Fruit fly (Drosophila melanogaster) whole organism, wandering third instar larva: ENCODE data around the gene PGRP-SB1.

Experiments
- Mio ChIP-seq: sonication (Bioruptor generic); optimal IDR thresholded peaks from 2 replicates; lab custom pipeline; 2016; ENCODE audit warnings: missing biosample characterization, missing genetic modification characterization
- br ChIP-seq: fragments of 200-800 bp; sonication (Bioruptor generic); optimal IDR thresholded peaks from 2 replicates; lab custom pipeline; 2016; ENCODE audit warnings: missing biosample characterization, missing genetic modification characterization
- h ChIP-seq: fragments of 200-800 bp; sonication (Bioruptor generic); optimal IDR thresholded peaks from 3 replicates; lab custom pipeline; 2016; ENCODE audit warnings: missing biosample characterization, mild to moderate bottlenecking, missing genetic modification characterization
- psq ChIP-seq: fragments of 200-800 bp; sonication (Bioruptor generic); optimal IDR thresholded peaks from 3 replicates; lab custom pipeline; 2017; ENCODE audit warnings: missing biosample characterization, mild to moderate bottlenecking, missing genetic modification characterization, moderate library complexity

DNA sequence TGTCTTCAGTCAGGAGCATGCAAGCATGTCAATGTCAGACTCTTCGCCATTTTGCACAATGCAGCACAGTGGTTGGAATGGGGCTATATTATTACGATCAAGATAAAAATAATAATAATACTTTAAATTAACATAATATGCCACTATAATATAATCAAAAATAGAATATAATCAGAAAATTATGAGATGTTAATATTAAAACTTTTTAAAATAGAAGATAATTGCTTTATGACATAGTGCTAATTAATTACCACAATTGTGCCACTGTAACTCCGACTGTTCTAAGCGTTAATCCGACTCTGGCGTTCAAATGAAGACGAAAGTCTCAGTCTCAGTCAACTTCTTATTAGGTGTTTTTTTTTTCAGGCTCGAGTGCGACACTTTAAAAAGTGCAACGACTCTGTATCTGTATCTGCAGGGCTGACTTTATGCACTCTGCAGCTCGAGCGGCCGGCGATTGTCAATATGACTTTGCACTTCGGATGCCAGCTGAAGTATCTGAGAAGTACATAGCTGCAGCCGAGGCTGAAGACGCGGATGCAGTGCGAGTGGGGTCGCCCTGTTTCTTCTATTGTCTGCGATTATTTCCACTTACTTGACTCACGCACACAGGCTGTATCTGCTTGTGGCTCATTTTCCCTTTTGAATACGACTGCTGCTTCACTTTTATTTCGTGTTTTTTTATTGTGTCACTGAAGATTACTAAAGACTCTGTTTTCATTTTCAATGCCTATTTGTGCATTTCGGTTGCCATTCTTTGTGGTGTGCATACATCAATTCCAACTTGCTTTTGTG lies 34.6 kb upstream of the PGRP-SB1 start:
- no peak for TF ChIP-seq psq (GFP tag; lab: Kevin White, UChicago)
- TF ChIP-seq br (GFP tag; lab: Kevin White, UChicago), result no peak
- TF ChIP-seq Mio (GFP tag; lab: Kevin White, UChicago), result no peak
- no peak for TF ChIP-seq h (GFP tag; lab: Kevin White, UChicago)
